Worm (Caenorhabditis elegans) whole organism, mixed stage, embryonic: Measurements from ENCODE around the gene nceh-1.

Experiments used
- elt-1 ChIP-seq: sonication (generic microtip); optimal IDR thresholded peaks from 2 replicates; lab custom pipeline; 2017; ENCODE audit warnings: missing genetic modification characterization, mild to moderate bottlenecking, missing compliant biosample characterization, antibody characterized with exemption, moderate library complexity, borderline replicate concordance; ENCODE audit not compliant: insufficient read depth
- nhr-2 ChIP-seq: fragments of 150-350 bp; optimal IDR thresholded peaks from 2 replicates; lab custom pipeline; 2014; ENCODE audit warnings: missing biosample characterization, missing genetic modification characterization
- nhr-28 ChIP-seq: fragments of 150-350 bp; optimal IDR thresholded peaks from 2 replicates; lab custom pipeline; 2014; ENCODE audit warnings: missing biosample characterization, missing genetic modification characterization
- sptf-1 ChIP-seq: sonication (generic microtip); optimal IDR thresholded peaks from 2 replicates; lab custom pipeline; 2017; ENCODE audit warnings: mild to moderate bottlenecking, missing genetic modification characterization, moderate library complexity, missing compliant biosample characterization
- unc-39 ChIP-seq: fragments of 150-350 bp; optimal IDR thresholded peaks from 2 replicates; lab custom pipeline; 2014; ENCODE audit warnings: missing biosample characterization, missing genetic modification characterization

DNA sequence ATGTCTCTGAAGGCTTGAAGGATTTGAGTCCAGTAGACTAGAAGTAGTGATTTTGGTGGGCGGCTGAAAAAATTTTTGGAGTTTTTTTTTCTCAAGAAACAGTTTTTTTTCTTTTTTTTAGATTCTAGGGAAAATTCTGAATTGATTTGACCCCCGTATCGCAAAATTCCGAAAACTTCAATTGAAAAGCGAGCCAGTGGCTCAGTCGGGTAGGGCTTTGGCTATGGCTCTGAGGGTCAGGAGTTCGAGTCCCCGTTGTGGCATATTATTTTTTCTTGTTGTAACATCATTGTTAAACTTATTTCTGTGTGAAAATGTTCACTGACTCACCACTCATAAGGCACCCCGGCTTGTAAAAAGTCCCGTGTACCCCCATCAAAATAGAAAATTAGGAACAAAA, 21.2 kb downstream of the nceh-1 start:
- TF ChIP-seq unc-39 (tag; lab: Kevin White, UChicago) = no peak
- no peak for TF ChIP-seq sptf-1 (tag; lab: Kevin White, UChicago)
- TF ChIP-seq elt-1 (tag; lab: Kevin White, UChicago) = no peak
- TF ChIP-seq nhr-28 (tag; lab: Kevin White, UChicago) = no peak
- no peak for TF ChIP-seq nhr-2 (tag; lab: Kevin White, UChicago)
